Fruit fly (Drosophila melanogaster) whole organism, embryonic: Measurements from ENCODE around the gene DEF8.

ENCODE experiments used
- Ada2b ChIP-seq: fragments of 200-800 bp; sonication (Bioruptor generic); IDR thresholded peaks from 2 replicates; pipeline ENCODE4 v1.3.6; 2022; ENCODE audit warnings: missing biosample characterization, missing genetic modification characterization
- Bdp1 ChIP-seq: fragments of 200-800 bp; sonication (Bioruptor generic); optimal IDR thresholded peaks from 3 replicates; lab custom pipeline; 2016; ENCODE audit warnings: missing biosample characterization, missing genetic modification characterization
- CG10274 ChIP-seq: fragments of 200-800 bp; sonication (Bioruptor generic); optimal IDR thresholded peaks from 3 replicates; lab custom pipeline; 2017; ENCODE audit warnings: missing biosample characterization, mild to moderate bottlenecking, missing genetic modification characterization
- CG10321 ChIP-seq: fragments of 200-800 bp; sonication (Bioruptor generic); IDR thresholded peaks from 2 replicates; pipeline ENCODE4 v1.3.6; 2022; ENCODE audit warnings: missing biosample characterization, missing genetic modification characterization
- CG11696 ChIP-seq: fragments of 200-800 bp; sonication (Bioruptor generic); IDR thresholded peaks from 2 replicates; pipeline ENCODE4 v1.3.6; 2022; ENCODE audit warnings: missing biosample characterization, missing genetic modification characterization
- CG11723 ChIP-seq: fragments of 200-800 bp; sonication (Bioruptor generic); optimal IDR thresholded peaks from 2 replicates; lab custom pipeline; 2017; ENCODE audit warnings: missing biosample characterization, mild to moderate bottlenecking, missing genetic modification characterization
- CG12071 ChIP-seq: fragments of 200-800 bp; sonication (Bioruptor generic); optimal IDR thresholded peaks from 3 replicates; lab custom pipeline; 2018; ENCODE audit warnings: missing biosample characterization, mild to moderate bottlenecking, missing genetic modification characterization
- CG12104 ChIP-seq: fragments of 200-800 bp; sonication (Bioruptor generic); optimal IDR thresholded peaks from 3 replicates; lab custom pipeline; 2016; ENCODE audit warnings: missing biosample characterization, missing genetic modification characterization
- CG12391 ChIP-seq: fragments of 200-800 bp; sonication (Bioruptor generic); optimal IDR thresholded peaks from 3 replicates; lab custom pipeline; 2018; ENCODE audit warnings: missing biosample characterization, mild to moderate bottlenecking, missing genetic modification characterization, moderate library complexity
- CG12659 ChIP-seq: fragments of 200-800 bp; sonication (Bioruptor generic); optimal IDR thresholded peaks from 3 replicates; lab custom pipeline; 2017; ENCODE audit warnings: mild to moderate bottlenecking, missing biosample characterization, missing genetic modification reagents, missing genetic modification characterization
- CG12744 ChIP-seq: fragments of 200-800 bp; sonication (Bioruptor generic); optimal IDR thresholded peaks from 2 replicates; lab custom pipeline; 2016; ENCODE audit warnings: missing biosample characterization, missing genetic modification characterization
- CG13287 ChIP-seq: fragments of 200-800 bp; sonication (Bioruptor generic); IDR thresholded peaks from 2 replicates; pipeline ENCODE4 v1.3.6; 2022; ENCODE audit warnings: missing biosample characterization, missing genetic modification characterization; ENCODE audit not compliant: partially characterized antibody
- CG14667 ChIP-seq: fragments of 200-800 bp; sonication (Bioruptor generic); IDR thresholded peaks from 2 replicates; pipeline ENCODE4 v1.3.6; 2022; ENCODE audit warnings: missing biosample characterization, missing genetic modification characterization
- CG15073 ChIP-seq: fragments of 200-800 bp; sonication (Bioruptor generic); optimal IDR thresholded peaks from 2 replicates; lab custom pipeline; 2016; ENCODE audit warnings: missing biosample characterization, missing genetic modification characterization
- CG15601 ChIP-seq: fragments of 200-800 bp; sonication (Bioruptor generic); optimal IDR thresholded peaks from 3 replicates; lab custom pipeline; 2019; ENCODE audit warnings: missing biosample characterization, mild to moderate bottlenecking, missing genetic modification characterization, moderate library complexity
- CG17802 ChIP-seq: fragments of 200-800 bp; sonication (Bioruptor generic); optimal IDR thresholded peaks from 2 replicates; lab custom pipeline; 2018; ENCODE audit warnings: missing biosample characterization, mild to moderate bottlenecking, missing genetic modification characterization, moderate library complexity
- CG2116 ChIP-seq: fragments of 200-800 bp; sonication (Bioruptor generic); optimal IDR thresholded peaks from 3 replicates; lab custom pipeline; 2018; ENCODE audit warnings: missing biosample characterization, mild to moderate bottlenecking, missing genetic modification characterization
- CG2199 ChIP-seq: fragments of 200-800 bp; sonication (Bioruptor generic); IDR thresholded peaks from 3 replicates; pipeline ENCODE4 v1.3.6; 2022; ENCODE audit warnings: missing biosample characterization, missing genetic modification characterization
- CG2712 ChIP-seq: fragments of 200-800 bp; optimal IDR thresholded peaks from 3 replicates; lab custom pipeline; 2019; ENCODE audit warnings: missing biosample characterization, mild to moderate bottlenecking, missing genetic modification characterization, moderate library complexity
- CG30403 ChIP-seq: fragments of 200-800 bp; sonication (Bioruptor generic); optimal IDR thresholded peaks from 3 replicates; lab custom pipeline; 2016; ENCODE audit warnings: missing biosample characterization, missing genetic modification characterization
- CG34422 ChIP-seq: fragments of 200-800 bp; sonication (Bioruptor generic); IDR thresholded peaks from 3 replicates; pipeline ENCODE4 v1.3.6; 2022; ENCODE audit warnings: missing biosample characterization, missing genetic modification characterization
- CG8089 ChIP-seq: fragments of 200-800 bp; sonication (Bioruptor generic); optimal IDR thresholded peaks from 3 replicates; lab custom pipeline; 2016; ENCODE audit warnings: missing biosample characterization, missing genetic modification characterization
- CG9727 ChIP-seq: fragments of 200-800 bp; sonication (Bioruptor generic); optimal IDR thresholded peaks from 3 replicates; lab custom pipeline; 2017; ENCODE audit warnings: missing biosample characterization, mild to moderate bottlenecking, missing genetic modification characterization
- Doc3 ChIP-seq: fragments of 200-800 bp; sonication (Bioruptor generic); IDR thresholded peaks from 3 replicates; pipeline ENCODE4 v1.3.6; 2022; ENCODE audit warnings: missing biosample characterization, missing genetic modification characterization; ENCODE audit not compliant: partially characterized antibody
- E2f2 ChIP-seq: fragments of 200-800 bp; sonication (Bioruptor generic); IDR thresholded peaks from 2 replicates; pipeline ENCODE4 v1.3.6; 2022; ENCODE audit warnings: missing biosample characterization, missing genetic modification characterization
- Gsc ChIP-seq: fragments of 200-800 bp; sonication (Bioruptor generic); IDR thresholded peaks from 2 replicates; pipeline ENCODE4 v1.3.6; 2022; ENCODE audit warnings: missing biosample characterization, missing genetic modification characterization
- Gug ChIP-seq: fragments of 200-800 bp; sonication (Bioruptor generic); IDR thresholded peaks from 4 replicates; pipeline ENCODE4 v1.3.6; 2022; ENCODE audit warnings: missing biosample characterization, missing genetic modification characterization
- Lpt ChIP-seq: fragments of >200 bp; optimal IDR thresholded peaks from 2 replicates; lab custom pipeline; 2018; ENCODE audit warnings: missing biosample characterization, missing genetic modification characterization
- MBD-R2 ChIP-seq: fragments of 200-800 bp; sonication (Bioruptor generic); IDR thresholded peaks from 2 replicates; pipeline ENCODE4 v1.3.6; 2022; ENCODE audit warnings: missing biosample characterization, missing genetic modification characterization
- NFAT ChIP-seq: fragments of 200-800 bp; sonication (Bioruptor generic); IDR thresholded peaks from 2 replicates; pipeline ENCODE4 v1.3.6; 2022; ENCODE audit warnings: missing biosample characterization, missing genetic modification characterization
- Oaz ChIP-seq: fragments of 200-800 bp; sonication (Bioruptor generic); IDR thresholded peaks from 2 replicates; pipeline ENCODE4 v1.3.6; 2022; ENCODE audit warnings: missing biosample characterization, missing genetic modification characterization
- Ptx1 ChIP-seq: fragments of 200-800 bp; sonication (Bioruptor generic); IDR thresholded peaks from 2 replicates; pipeline ENCODE4 v1.3.6; 2022; ENCODE audit warnings: missing biosample characterization, missing genetic modification characterization
- Stat92E ChIP-seq, 3 experiments: fragments of >200 bp in 2 of 3; fragments of 200-800 bp in 1 of 3; sonication (Bioruptor generic) in 1 of 3; optimal IDR thresholded peaks; 2 replicates each; lab custom pipeline; 2017 to 2019; ENCODE audit warnings: missing biosample characterization in 3 of 3, missing genetic modification characterization in 3 of 3, mild to moderate bottlenecking in 1 of 3, moderate library complexity in 1 of 3
- Vsx1 ChIP-seq: fragments of 200-800 bp; sonication (Bioruptor generic); optimal IDR thresholded peaks from 2 replicates; lab custom pipeline; 2017; ENCODE audit warnings: missing biosample characterization, mild to moderate bottlenecking, missing genetic modification characterization, missing genetic modification reagents
- ase ChIP-seq: fragments of 200-800 bp; sonication (Bioruptor generic); IDR thresholded peaks from 3 replicates; pipeline ENCODE4 v1.3.6; 2022; ENCODE audit warnings: missing biosample characterization, missing genetic modification characterization
- cato ChIP-seq: fragments of 200-800 bp; sonication (Bioruptor generic); optimal IDR thresholded peaks from 2 replicates; lab custom pipeline; 2016; ENCODE audit warnings: missing biosample characterization, missing genetic modification characterization, borderline replicate concordance
- danr ChIP-seq: fragments of 200-800 bp; sonication (Bioruptor generic); IDR thresholded peaks from 2 replicates; pipeline ENCODE4 v1.3.6; 2022; ENCODE audit warnings: missing biosample characterization, missing genetic modification characterization
- dmrt11E ChIP-seq: fragments of 200-800 bp; sonication (Bioruptor generic); optimal IDR thresholded peaks from 3 replicates; lab custom pipeline; 2018; ENCODE audit warnings: missing biosample characterization, mild to moderate bottlenecking, missing genetic modification characterization, moderate library complexity
- gem ChIP-seq: fragments of 200-800 bp; sonication (Bioruptor generic); optimal IDR thresholded peaks from 2 replicates; lab custom pipeline; 2019; ENCODE audit warnings: missing biosample characterization, mild to moderate bottlenecking, missing genetic modification characterization, moderate library complexity
- klu ChIP-seq: fragments of 200-800 bp; sonication (Bioruptor generic); IDR thresholded peaks from 2 replicates; pipeline ENCODE4 v1.3.6; 2022; ENCODE audit warnings: missing biosample characterization, missing genetic modification characterization
- kni ChIP-seq: fragments of 200-800 bp; sonication (Bioruptor generic); optimal IDR thresholded peaks from 3 replicates; lab custom pipeline; 2017; ENCODE audit warnings: mild to moderate bottlenecking, missing biosample characterization, missing genetic modification reagents, missing genetic modification characterization
- nau ChIP-seq: fragments of 200-800 bp; sonication (Bioruptor generic); optimal IDR thresholded peaks from 3 replicates; lab custom pipeline; 2017; ENCODE audit warnings: missing biosample characterization, mild to moderate bottlenecking, missing genetic modification characterization, missing genetic modification reagents
- pita ChIP-seq: fragments of 200-800 bp; sonication (Bioruptor generic); optimal IDR thresholded peaks from 2 replicates; lab custom pipeline; 2017; ENCODE audit warnings: missing biosample characterization, mild to moderate bottlenecking, missing genetic modification characterization
- prd ChIP-seq, 3 experiments: fragments of >200 bp in 2 of 3; fragments of 200-800 bp in 1 of 3; sonication (Bioruptor generic) in 1 of 3; optimal IDR thresholded peaks in 2 of 3; IDR thresholded peaks in 1 of 3; 2 replicates in 2 of 3; 3 replicates in 1 of 3; pipeline versions ENCODE4 v1.3.6 to Lab custom; 2017 to 2022; ENCODE audit warnings: missing biosample characterization in 1 of 3, missing genetic modification characterization in 1 of 3
- pzg ChIP-seq: fragments of 200-800 bp; sonication (Bioruptor generic); optimal IDR thresholded peaks from 3 replicates; lab custom pipeline; 2018; ENCODE audit warnings: missing biosample characterization, mild to moderate bottlenecking, missing genetic modification characterization, moderate library complexity
- rib ChIP-seq: fragments of 200-800 bp; sonication (Bioruptor generic); IDR thresholded peaks from 2 replicates; pipeline ENCODE4 v1.3.6; 2022; ENCODE audit warnings: missing biosample characterization, missing genetic modification characterization
- sd ChIP-seq: fragments of 200-800 bp; sonication (Bioruptor generic); optimal IDR thresholded peaks from 3 replicates; lab custom pipeline; 2018; ENCODE audit warnings: missing biosample characterization, mild to moderate bottlenecking, missing genetic modification characterization, moderate library complexity
- sens-2 ChIP-seq: fragments of 200-800 bp; sonication (Bioruptor generic); IDR thresholded peaks from 2 replicates; pipeline ENCODE4 v1.3.6; 2022; ENCODE audit warnings: missing biosample characterization, missing genetic modification characterization
- twi ChIP-seq: fragments of 200-800 bp; optimal IDR thresholded peaks from 2 replicates; lab custom pipeline; 2019; ENCODE audit warnings: missing biosample characterization, mild to moderate bottlenecking, missing genetic modification characterization, moderate library complexity
- tx ChIP-seq: fragments of 200-800 bp; sonication (Bioruptor generic); optimal IDR thresholded peaks from 2 replicates; lab custom pipeline; 2016; ENCODE audit warnings: missing biosample characterization, missing genetic modification characterization

The DEF8 gene

dm6 chr3L:12131918-12132317 lies at the start of gene DEF8 (continued):
- peak; percentile 92 for TF ChIP-seq CG2712 (tag; lab: Kevin White, UChicago)
- TF ChIP-seq tx (GFP tag; lab: Kevin White, UChicago) = peak; percentile 29
- peak; percentile 25 for TF ChIP-seq CG8089 (GFP tag; lab: Kevin White, UChicago)
- peak; percentile 76 for TF ChIP-seq CG12104 (GFP tag; lab: Kevin White, UChicago)
- peak; percentile 71 for TF ChIP-seq E2f2 (GFP tag; lab: Robert Waterston, UW)
- TF ChIP-seq CG17802 (tag; lab: Kevin White, UChicago) = no peak
- TF ChIP-seq Doc3 (GFP tag; lab: Robert Waterston, UW) = no peak
- TF ChIP-seq CG2116 = peak; percentile 74
- peak; percentile 77 for TF ChIP-seq CG30403 (GFP tag; lab: Kevin White, UChicago)
- no peak for TF ChIP-seq CG10274 (GFP tag; lab: Kevin White, UChicago)
- peak; percentile 87 for TF ChIP-seq CG12659 (GFP tag; lab: Kevin White, UChicago)
- TF ChIP-seq Bdp1 (GFP tag; lab: Kevin White, UChicago) = no peak
- TF ChIP-seq Gsc (GFP tag; lab: Robert Waterston, UW) = no peak
- TF ChIP-seq dmrt11E (tag; lab: Kevin White, UChicago) = peak; percentile 91
- peak; percentile 76; the same call in 1 of the 2 replicates for TF ChIP-seq sens-2
- TF ChIP-seq gem (tag; lab: Kevin White, UChicago) = peak; percentile 92
- no peak for TF ChIP-seq CG12744
- TF ChIP-seq CG10321 = peak; percentile 68; the same call in 1 of the 2 replicates
- TF ChIP-seq cato = peak; percentile 64
- no peak for TF ChIP-seq nau (GFP tag; lab: Kevin White, UChicago)
- TF ChIP-seq CG13287 (GFP tag; lab: Robert Waterston, UW) = peak; percentile 38; the same call in 1 of the 2 replicates
- peak; percentile 95 for TF ChIP-seq CG12391 (tag; lab: Kevin White, UChicago)
- TF ChIP-seq pita (GFP tag; lab: Kevin White, UChicago) = no peak
- no peak for TF ChIP-seq CG12071 (GFP tag; lab: Kevin White, UChicago)
- TF ChIP-seq twi = peak; percentile 81
- TF ChIP-seq Ptx1 (GFP tag; lab: Robert Waterston, UW) = peak; percentile 88
- TF ChIP-seq Oaz (GFP tag; lab: Robert Waterston, UW) = peak; percentile 66
- TF ChIP-seq Stat92E (GFP tag; optimal IDR thresholded peaks at IDR 0.05; lab: Kevin White, UChicago) = no peak
- TF ChIP-seq CG14667 (GFP tag; lab: Robert Waterston, UW) = peak; percentile 54; the same call in 1 of the 2 replicates

DNA sequence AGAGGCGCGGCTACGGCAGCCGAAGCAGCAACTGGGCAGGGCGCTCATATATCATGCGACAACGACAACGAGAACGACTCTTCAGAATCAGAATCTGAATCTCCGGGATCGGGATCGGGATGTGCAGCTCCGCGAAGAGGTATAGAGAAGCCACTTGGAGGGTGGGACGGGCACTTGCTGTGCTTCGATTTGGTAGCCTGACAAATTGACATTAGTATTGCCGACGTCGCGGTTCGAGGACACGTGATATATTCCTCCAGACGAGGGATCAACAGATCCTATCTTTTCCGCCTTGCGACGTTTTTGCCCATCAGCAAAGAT lies 49.5 kb upstream of the DEF8 start:
- TF ChIP-seq CG15601 (tag; lab: Kevin White, UChicago) (no peak), pzg (no peak), CG11696 (GFP tag; lab: Robert Waterston, UW) (no peak), CG9727 (no peak), prd (optimal IDR thresholded peaks at IDR 0.05; lab: Kevin White, UChicago) (no peak), prd (GFP tag; IDR thresholded peaks at IDR 0.05; lab: Robert Waterston, UW) (no peak), CG10321 (no peak), CG2116 (no peak), sd (no peak), Vsx1 (no peak), CG15073 (GFP tag; lab: Kevin White, UChicago) (no peak), CG2199 (GFP tag; lab: Robert Waterston, UW) (peak; percentile 71; the same call in 1 of the 3 replicates), CG34422 (GFP tag; lab: Robert Waterston, UW) (0 out of 3 replicates have a peak, but pooled peaks have one; percentile 13), klu (no peak), NFAT (GFP tag; lab: Robert Waterston, UW) (0 out of 2 replicates have a peak, but pooled peaks have one; percentile 34), kni (no peak), rib (GFP tag; lab: Robert Waterston, UW) (peak; percentile 47; the same call in 1 of the 2 replicates), Ada2b (0 out of 2 replicates have a peak, but pooled peaks have one; percentile 0), Gug (GFP tag; lab: Robert Waterston, UW) (no peak), CG11723 (no peak), Lpt (GFP tag; lab: Kevin White, UChicago) (no peak), MBD-R2 (GFP tag; lab: Robert Waterston, UW) (0 out of 2 replicates have a peak, but pooled peaks have one; percentile 5), danr (no peak), ase (GFP tag; lab: Robert Waterston, UW) (0 out of 3 replicates have a peak, but pooled peaks have one; percentile 13)
